Worm (Caenorhabditis elegans) whole organism, late embryonic: ENCODE data around the gene pri-1.

Experiments
- K02D7.2 ChIP-seq: sonication (generic microtip); optimal IDR thresholded peaks from 2 replicates; lab custom pipeline; 2017; ENCODE audit warnings: mild to moderate bottlenecking, missing genetic modification characterization, missing compliant biosample characterization
- K09A11.1 ChIP-seq: sonication (generic microtip); optimal IDR thresholded peaks from 2 replicates; lab custom pipeline; 2017; ENCODE audit warnings: antibody characterized with exemption, mild to moderate bottlenecking, missing genetic modification characterization, missing compliant biosample characterization; ENCODE audit not compliant: insufficient read depth
- ama-1 ChIP-seq: fragments of 150-350 bp; optimal IDR thresholded peaks from 2 replicates; lab custom pipeline; 2014
- ceh-18 ChIP-seq: sonication (generic microtip); optimal IDR thresholded peaks from 2 replicates; lab custom pipeline; 2016; ENCODE audit warnings: missing genetic modification characterization, missing compliant biosample characterization
- ceh-2 ChIP-seq: sonication (generic microtip); optimal IDR thresholded peaks from 2 replicates; lab custom pipeline; 2016; ENCODE audit warnings: missing genotype, missing genetic modification characterization, missing compliant biosample characterization
- ceh-22 ChIP-seq: sonication (generic microtip); optimal IDR thresholded peaks from 2 replicates; lab custom pipeline; 2017; ENCODE audit warnings: missing biosample characterization, missing genetic modification characterization
- ceh-24 ChIP-seq: sonication (generic microtip); optimal IDR thresholded peaks from 2 replicates; lab custom pipeline; 2016; ENCODE audit warnings: mild to moderate bottlenecking, missing genetic modification characterization, missing compliant biosample characterization
- ceh-30 ChIP-seq: fragments of 150-350 bp; optimal IDR thresholded peaks from 2 replicates; lab custom pipeline; 2014; ENCODE audit warnings: missing biosample characterization, missing genetic modification characterization
- ceh-48 ChIP-seq: sonication (generic microtip); optimal IDR thresholded peaks from 2 replicates; lab custom pipeline; 2016; ENCODE audit warnings: missing genetic modification characterization, inconsistent platforms, missing compliant biosample characterization
- dve-1 ChIP-seq: sonication (generic microtip); optimal IDR thresholded peaks from 2 replicates; lab custom pipeline; 2017; ENCODE audit warnings: antibody characterized with exemption, mild to moderate bottlenecking, missing genetic modification characterization, missing compliant biosample characterization
- elt-2 ChIP-seq: sonication (generic microtip); optimal IDR thresholded peaks from 2 replicates; lab custom pipeline; 2016; ENCODE audit warnings: missing genetic modification reagents, missing genetic modification characterization, missing compliant biosample characterization
- elt-4 ChIP-seq: sonication (generic microtip); optimal IDR thresholded peaks from 2 replicates; lab custom pipeline; 2016; ENCODE audit warnings: missing genetic modification characterization, missing compliant biosample characterization
- ets-4 ChIP-seq: sonication (generic microtip); optimal IDR thresholded peaks from 2 replicates; lab custom pipeline; 2016; ENCODE audit warnings: missing genetic modification characterization, missing compliant biosample characterization
- eyg-1 ChIP-seq: sonication (generic microtip); optimal IDR thresholded peaks from 2 replicates; lab custom pipeline; 2016; ENCODE audit warnings: missing genotype, missing genetic modification characterization, missing compliant biosample characterization
- fax-1 ChIP-seq: sonication (generic microtip); optimal IDR thresholded peaks from 2 replicates; lab custom pipeline; 2016; ENCODE audit warnings: missing genotype, missing genetic modification characterization, missing compliant biosample characterization
- fkh-10 ChIP-seq: fragments of 150-350 bp; optimal IDR thresholded peaks from 2 replicates; lab custom pipeline; 2014; ENCODE audit warnings: missing biosample characterization, missing genetic modification reagents, missing genetic modification characterization
- fkh-6 ChIP-seq: sonication (generic microtip); optimal IDR thresholded peaks from 2 replicates; lab custom pipeline; 2016; ENCODE audit warnings: missing genetic modification characterization, missing compliant biosample characterization
- hlh-13 ChIP-seq: fragments of 200-800 bp; sonication (Bioruptor generic); optimal IDR thresholded peaks from 2 replicates; lab custom pipeline; 2018; ENCODE audit warnings: mild to moderate bottlenecking, missing genetic modification characterization, missing compliant biosample characterization
- hlh-6 ChIP-seq: sonication (generic microtip); optimal IDR thresholded peaks from 2 replicates; lab custom pipeline; 2016; ENCODE audit warnings: missing genotype, missing genetic modification characterization, missing compliant biosample characterization
- hlh-8 ChIP-seq: sonication (generic microtip); optimal IDR thresholded peaks from 2 replicates; lab custom pipeline; 2016; ENCODE audit warnings: missing genotype, missing genetic modification characterization, missing compliant biosample characterization
- lim-6 ChIP-seq: sonication (generic microtip); optimal IDR thresholded peaks from 2 replicates; lab custom pipeline; 2016; ENCODE audit warnings: missing genetic modification characterization, missing compliant biosample characterization
- lin-11 ChIP-seq: fragments of 200-800 bp; sonication (Bioruptor generic); optimal IDR thresholded peaks from 2 replicates; lab custom pipeline; 2018; ENCODE audit warnings: mild to moderate bottlenecking, missing genetic modification characterization, missing compliant biosample characterization
- madf-2 ChIP-seq: sonication (generic microtip); optimal IDR thresholded peaks from 2 replicates; lab custom pipeline; 2017; ENCODE audit warnings: missing genetic modification characterization, missing compliant biosample characterization
- mec-3 ChIP-seq: sonication (generic microtip); optimal IDR thresholded peaks from 2 replicates; lab custom pipeline; 2016; ENCODE audit warnings: borderline replicate concordance, missing genetic modification characterization, missing compliant biosample characterization
- nhr-232 ChIP-seq: sonication (generic microtip); optimal IDR thresholded peaks from 2 replicates; lab custom pipeline; 2016; ENCODE audit warnings: missing genetic modification characterization, missing compliant biosample characterization
- pag-3 ChIP-seq: sonication (generic microtip); optimal IDR thresholded peaks from 2 replicates; lab custom pipeline; 2016; ENCODE audit warnings: missing compliant biosample characterization, missing genetic modification characterization, borderline replicate concordance
- pat-9 ChIP-seq: fragments of 200-800 bp; sonication (Bioruptor generic); optimal IDR thresholded peaks from 2 replicates; lab custom pipeline; 2018; ENCODE audit warnings: mild to moderate bottlenecking, missing genetic modification characterization, moderate library complexity, missing compliant biosample characterization
- pha-2 ChIP-seq: sonication (generic microtip); optimal IDR thresholded peaks from 2 replicates; lab custom pipeline; 2017; ENCODE audit warnings: mild to moderate bottlenecking, missing genetic modification characterization, missing compliant biosample characterization
- pha-4 ChIP-seq: fragments of 150-350 bp; optimal IDR thresholded peaks from 2 replicates; lab custom pipeline; 2018; ENCODE audit warnings: missing biosample characterization, missing genetic modification reagents, missing genetic modification characterization
- pqm-1 ChIP-seq: sonication (generic microtip); optimal IDR thresholded peaks from 2 replicates; lab custom pipeline; 2016; ENCODE audit warnings: missing genetic modification characterization, missing compliant biosample characterization
- rnt-1 ChIP-seq: sonication (generic microtip); optimal IDR thresholded peaks from 2 replicates; lab custom pipeline; 2016; ENCODE audit warnings: missing genetic modification characterization, missing compliant biosample characterization
- sox-4 ChIP-seq: sonication (generic microtip); optimal IDR thresholded peaks from 2 replicates; lab custom pipeline; 2017; ENCODE audit warnings: mild to moderate bottlenecking, missing genetic modification characterization, inconsistent platforms, missing compliant biosample characterization
- tbx-7 ChIP-seq: sonication (generic microtip); optimal IDR thresholded peaks from 2 replicates; lab custom pipeline; 2016; ENCODE audit warnings: missing genotype, missing genetic modification characterization, missing compliant biosample characterization
- ttx-3 ChIP-seq: sonication (generic microtip); optimal IDR thresholded peaks from 2 replicates; lab custom pipeline; 2016; ENCODE audit warnings: missing genetic modification reagents, missing genetic modification characterization, missing compliant biosample characterization
- unc-86 ChIP-seq: sonication (generic microtip); optimal IDR thresholded peaks from 2 replicates; lab custom pipeline; 2016; ENCODE audit warnings: missing genetic modification characterization, missing compliant biosample characterization
- zip-5 ChIP-seq: sonication (generic microtip); optimal IDR thresholded peaks from 2 replicates; lab custom pipeline; 2016; ENCODE audit warnings: missing genetic modification characterization, missing compliant biosample characterization

The pri-1 gene

DNA sequence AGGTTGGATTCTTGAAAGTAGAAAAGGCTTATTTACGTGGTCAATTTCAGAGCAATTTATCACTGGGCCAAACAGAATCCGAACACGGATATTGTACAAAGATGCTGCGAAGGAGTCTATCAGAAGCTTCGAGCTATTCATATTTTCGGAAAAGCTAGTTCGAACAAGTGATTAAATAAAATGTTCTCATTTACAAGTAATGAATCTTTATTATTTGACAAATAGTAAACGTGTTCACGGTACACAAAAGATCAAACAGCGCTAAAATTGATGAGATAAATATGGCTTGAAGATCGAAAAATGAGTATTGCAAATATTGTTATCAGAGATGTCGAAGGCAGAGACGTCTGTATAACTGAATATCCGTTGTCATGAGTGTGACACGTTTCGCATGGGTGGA lies 1.0 kb upstream of the pri-1 start:
- TF ChIP-seq fax-1 (tag; lab: Kevin White, UChicago) (no peak), eyg-1 (tag; lab: Kevin White, UChicago) (no peak), ets-4 (tag; lab: Kevin White, UChicago) (no peak), hlh-8 (tag; lab: Kevin White, UChicago) (no peak), unc-86 (tag; lab: Kevin White, UChicago) (no peak), nhr-232 (tag; lab: Kevin White, UChicago) (no peak), ceh-24 (tag; lab: Kevin White, UChicago) (no peak), ceh-48 (tag; lab: Kevin White, UChicago) (no peak), lim-6 (tag; lab: Kevin White, UChicago) (no peak), dve-1 (no peak), lin-11 (no peak), sox-4 (no peak), rnt-1 (tag; lab: Kevin White, UChicago) (no peak), madf-2 (tag; lab: Kevin White, UChicago) (no peak), pat-9 (tag; lab: Kevin White, UChicago) (no peak), pha-2 (tag; lab: Kevin White, UChicago) (no peak), fkh-10 (GFP tag; lab: Kevin White, UChicago) (no peak)

DNA sequence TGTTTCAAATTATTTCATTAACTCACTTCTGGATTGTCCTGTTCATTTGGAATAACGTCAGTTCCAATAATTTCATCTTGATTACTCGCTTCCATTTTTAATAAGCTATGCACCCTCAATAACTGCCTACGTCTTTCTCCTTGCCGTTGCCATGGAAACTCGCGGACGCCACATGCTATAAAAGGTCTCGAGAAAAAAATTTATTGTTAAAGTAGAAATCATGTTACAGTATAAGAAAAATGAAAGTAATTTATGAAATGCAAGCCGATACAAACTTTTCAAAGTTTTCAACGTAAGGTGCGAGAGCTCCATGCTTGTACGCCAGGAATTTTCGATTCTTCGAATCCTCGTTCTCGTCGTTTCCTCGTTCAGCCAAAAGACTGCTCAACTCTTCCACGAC lies 2.0 kb downstream of the pri-1 start, which contains the start of gene bbs-4:
TSS of gene bbs-4 (minus strand) at position 101 of the 400 bp plus-strand sequence.
- TF ChIP-seq hlh-6 (tag; lab: Kevin White, UChicago) (no peak), lin-11 (no peak), elt-4 (tag; lab: Kevin White, UChicago) (no peak), pat-9 (tag; lab: Kevin White, UChicago) (no peak), tbx-7 (tag; lab: Kevin White, UChicago) (no peak), ceh-30 (tag; lab: Kevin White, UChicago) (no peak), elt-2 (no peak), pag-3 (tag; lab: Kevin White, UChicago) (no peak), fkh-6 (tag; lab: Kevin White, UChicago) (no peak), mec-3 (tag; lab: Kevin White, UChicago) (no peak)

DNA sequence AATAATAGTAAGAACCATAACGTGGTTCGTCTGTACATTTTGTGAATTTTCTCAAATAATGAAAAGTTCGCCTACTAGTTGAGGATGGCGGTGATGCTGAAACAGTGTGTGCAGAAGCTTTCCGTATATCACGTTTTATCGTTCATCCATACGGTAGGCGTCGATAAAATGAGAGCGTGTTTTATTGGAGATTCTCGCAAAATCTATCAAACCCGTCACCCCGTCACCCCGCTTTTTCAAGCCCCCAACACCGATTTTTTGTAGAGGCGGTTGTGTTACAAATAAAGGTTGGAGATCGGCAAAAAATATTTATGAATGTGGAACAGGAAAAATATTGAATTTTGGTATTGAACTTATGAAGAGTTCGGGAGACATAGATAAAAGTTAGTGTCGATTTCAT lies 5.4 kb downstream of the pri-1 start, which contains the start of gene clec-161:
TSS of gene clec-161 (minus strand) at position 101 of the 400 bp plus-strand sequence.
- no peak for TF ChIP-seq ttx-3 (tag; lab: Kevin White, UChicago)
- no peak for TF ChIP-seq K09A11.1 (tag; lab: Kevin White, UChicago)

DNA sequence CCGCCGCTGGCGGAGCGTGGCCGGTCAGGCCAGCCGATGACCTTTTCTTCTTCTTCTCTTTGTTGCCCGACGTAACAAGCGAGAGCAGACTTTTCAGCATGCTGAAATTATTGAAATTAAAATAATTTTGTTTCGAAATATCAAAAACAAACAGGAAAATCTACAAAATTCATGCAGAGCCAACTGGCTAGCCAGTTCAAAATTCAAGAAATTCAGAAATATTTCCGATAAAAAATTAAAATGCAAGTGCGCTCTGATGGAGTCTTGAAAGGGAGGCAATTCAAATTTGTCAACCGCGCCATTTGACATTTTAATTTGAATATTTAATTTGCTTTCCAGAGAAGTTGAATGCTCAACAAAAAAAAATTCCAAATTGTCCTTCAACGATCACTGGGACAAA lies 13.4 kb downstream of the pri-1 start, which contains the start of gene F58A4.2:
TSS of gene F58A4.2 (minus strand) at position 101 of the 400 bp plus-strand sequence.
- TF ChIP-seq ceh-2 (tag; lab: Kevin White, UChicago): no peak
- TF ChIP-seq ceh-22: no peak
- TF ChIP-seq elt-2: no peak
- no peak for TF ChIP-seq hlh-13 (GFP tag; lab: Kevin White, UChicago)
- TF ChIP-seq hlh-6 (tag; lab: Kevin White, UChicago): no peak
- TF ChIP-seq pqm-1 (tag; lab: Kevin White, UChicago): no peak
- TF ChIP-seq ceh-18 (tag; lab: Kevin White, UChicago): no peak
- TF ChIP-seq K02D7.2 (tag; lab: Kevin White, UChicago): no peak
- no peak for TF ChIP-seq ama-1 (lab: Kevin White, UChicago)
- no peak for TF ChIP-seq ets-4 (tag; lab: Kevin White, UChicago)
- TF ChIP-seq pha-4: no peak
- TF ChIP-seq zip-5 (tag; lab: Kevin White, UChicago): no peak
- no peak for TF ChIP-seq fkh-6 (tag; lab: Kevin White, UChicago)
- TF ChIP-seq, all 69 proteins: peak for 0
